Fruit fly (Drosophila melanogaster) whole organism, embryonic: ENCODE measurements around the gene CG34398.
A peak's percentile ranks its signal among the peaks of the same experiment; 100 is the strongest.

Experiments used
- Ada2b ChIP-seq: fragments of 200-800 bp; sonication (Bioruptor generic); IDR thresholded peaks from 2 replicates; pipeline ENCODE4 v1.3.6; 2022; ENCODE audit warnings: missing biosample characterization, missing genetic modification characterization
- Atf6 ChIP-seq: fragments of 200-800 bp; sonication (Bioruptor generic); IDR thresholded peaks from 2 replicates; pipeline ENCODE4 v1.3.6; 2022; ENCODE audit warnings: missing biosample characterization, missing genetic modification characterization
- BEAF-32 ChIP-seq: fragments of 200-800 bp; sonication (Bioruptor generic); optimal IDR thresholded peaks from 3 replicates; lab custom pipeline; 2017; ENCODE audit warnings: missing biosample characterization, missing genetic modification characterization, mild to moderate bottlenecking, moderate library complexity, missing genetic modification reagents
- CG1024 ChIP-seq: fragments of 200-800 bp; sonication (Bioruptor generic); IDR thresholded peaks from 2 replicates; pipeline ENCODE4 v1.3.6; 2022; ENCODE audit warnings: missing biosample characterization, missing genetic modification characterization
- CG10321 ChIP-seq: fragments of 200-800 bp; sonication (Bioruptor generic); IDR thresholded peaks from 2 replicates; pipeline ENCODE4 v1.3.6; 2022; ENCODE audit warnings: missing biosample characterization, missing genetic modification characterization
- CG10565 ChIP-seq: fragments of 200-800 bp; sonication (Bioruptor generic); optimal IDR thresholded peaks from 3 replicates; lab custom pipeline; 2016; ENCODE audit warnings: missing biosample characterization, mild to moderate bottlenecking, missing genetic modification characterization
- CG10654 ChIP-seq: fragments of 200-800 bp; sonication (Bioruptor generic); optimal IDR thresholded peaks from 2 replicates; lab custom pipeline; 2016; ENCODE audit warnings: missing biosample characterization, missing genetic modification characterization
- CG12071 ChIP-seq: fragments of 200-800 bp; sonication (Bioruptor generic); optimal IDR thresholded peaks from 3 replicates; lab custom pipeline; 2018; ENCODE audit warnings: missing biosample characterization, mild to moderate bottlenecking, missing genetic modification characterization
- CG14441 ChIP-seq: fragments of 200-800 bp; sonication (Bioruptor generic); IDR thresholded peaks from 2 replicates; pipeline ENCODE4 v1.3.6; 2022; ENCODE audit warnings: missing biosample characterization, missing genetic modification characterization
- CG15073 ChIP-seq: fragments of 200-800 bp; sonication (Bioruptor generic); optimal IDR thresholded peaks from 2 replicates; lab custom pipeline; 2016; ENCODE audit warnings: missing biosample characterization, missing genetic modification characterization
- CG16779 ChIP-seq: fragments of 200-800 bp; sonication (Bioruptor generic); IDR thresholded peaks from 2 replicates; pipeline ENCODE4 v1.3.6; 2022; ENCODE audit warnings: missing biosample characterization, missing genetic modification characterization
- CG17328 ChIP-seq: fragments of 200-800 bp; sonication (Bioruptor generic); IDR thresholded peaks from 2 replicates; pipeline ENCODE4 v1.3.6; 2022; ENCODE audit warnings: missing biosample characterization, missing genetic modification characterization
- CG17802 ChIP-seq: fragments of 200-800 bp; sonication (Bioruptor generic); optimal IDR thresholded peaks from 2 replicates; lab custom pipeline; 2018; ENCODE audit warnings: missing biosample characterization, mild to moderate bottlenecking, missing genetic modification characterization, moderate library complexity
- CG18011 ChIP-seq: fragments of 200-800 bp; sonication (Bioruptor generic); optimal IDR thresholded peaks from 2 replicates; lab custom pipeline; 2017; ENCODE audit warnings: missing biosample characterization, missing genetic modification characterization, mild to moderate bottlenecking, moderate library complexity, missing genotype
- CG1832 ChIP-seq: fragments of 200-800 bp; sonication (Bioruptor generic); optimal IDR thresholded peaks from 2 replicates; lab custom pipeline; 2017; ENCODE audit warnings: missing biosample characterization, mild to moderate bottlenecking, missing genetic modification characterization, inconsistent platforms
- CG18599 ChIP-seq: fragments of 200-800 bp; sonication (Bioruptor generic); optimal IDR thresholded peaks from 3 replicates; lab custom pipeline; 2017; ENCODE audit warnings: missing biosample characterization, missing genetic modification characterization, mild to moderate bottlenecking, moderate library complexity, missing genetic modification reagents
- CG2120 ChIP-seq: fragments of 200-800 bp; sonication (Bioruptor generic); optimal IDR thresholded peaks from 3 replicates; lab custom pipeline; 2016; ENCODE audit warnings: missing biosample characterization, missing genetic modification characterization
- CG33213 ChIP-seq: fragments of 200-800 bp; sonication (Bioruptor generic); optimal IDR thresholded peaks from 3 replicates; lab custom pipeline; 2016; ENCODE audit warnings: missing biosample characterization, missing genetic modification characterization
- CG3847 ChIP-seq: fragments of 200-800 bp; sonication (Bioruptor generic); IDR thresholded peaks from 2 replicates; pipeline ENCODE4 v1.3.6; 2022; ENCODE audit warnings: missing biosample characterization, missing genetic modification characterization
- CG4404 ChIP-seq: fragments of 200-800 bp; sonication (Bioruptor generic); IDR thresholded peaks from 2 replicates; pipeline ENCODE4 v1.3.6; 2022; ENCODE audit warnings: missing biosample characterization, missing genetic modification characterization
- CG6765 ChIP-seq: fragments of 200-800 bp; sonication (Bioruptor generic); optimal IDR thresholded peaks from 3 replicates; lab custom pipeline; 2017; ENCODE audit warnings: missing biosample characterization, mild to moderate bottlenecking, missing genetic modification characterization
- CG6813 ChIP-seq: fragments of 200-800 bp; sonication (Bioruptor generic); optimal IDR thresholded peaks from 2 replicates; lab custom pipeline; 2017; ENCODE audit warnings: missing biosample characterization, missing genetic modification characterization, mild to moderate bottlenecking, moderate library complexity, missing genetic modification reagents
- CG7786 ChIP-seq: fragments of 200-800 bp; sonication (Bioruptor generic); optimal IDR thresholded peaks from 2 replicates; lab custom pipeline; 2016; ENCODE audit warnings: missing biosample characterization, missing genetic modification characterization
- CG8388 ChIP-seq: fragments of 200-800 bp; sonication (Bioruptor generic); optimal IDR thresholded peaks from 2 replicates; lab custom pipeline; 2019; ENCODE audit warnings: missing biosample characterization, mild to moderate bottlenecking, missing genetic modification characterization, moderate library complexity
- CG9437 ChIP-seq: fragments of 200-800 bp; sonication (Bioruptor generic); optimal IDR thresholded peaks from 2 replicates; lab custom pipeline; 2018; ENCODE audit warnings: missing biosample characterization, mild to moderate bottlenecking, missing genetic modification characterization
- CG9817 ChIP-seq: fragments of 200-800 bp; sonication (Bioruptor generic); optimal IDR thresholded peaks from 2 replicates; lab custom pipeline; 2018; ENCODE audit warnings: missing biosample characterization, mild to moderate bottlenecking, missing genetic modification characterization, moderate library complexity
- D ChIP-seq, 2 experiments: fragments of 200-800 bp in 1 of 2; fragments of >200 bp in 1 of 2; sonication (Bioruptor generic) in 1 of 2; optimal IDR thresholded peaks; 2 replicates in 1 of 2; 3 replicates in 1 of 2; lab custom pipeline; 2017; ENCODE audit warnings: mild to moderate bottlenecking in 1 of 2, missing biosample characterization in 1 of 2, missing genetic modification characterization in 1 of 2, missing genetic modification reagents in 1 of 2
- H2.0 ChIP-seq: fragments of 200-800 bp; sonication (Bioruptor generic); IDR thresholded peaks from 2 replicates; pipeline ENCODE4 v1.3.6; 2022; ENCODE audit warnings: missing biosample characterization, missing genetic modification characterization
- Mad ChIP-seq: fragments of 200-800 bp; sonication (Bioruptor generic); optimal IDR thresholded peaks from 2 replicates; lab custom pipeline; 2016; ENCODE audit warnings: missing biosample characterization, missing genetic modification characterization
- Max ChIP-seq: fragments of 200-800 bp; sonication (Bioruptor generic); optimal IDR thresholded peaks from 2 replicates; lab custom pipeline; 2016; ENCODE audit warnings: missing biosample characterization, mild to moderate bottlenecking, missing genetic modification characterization
- Med ChIP-seq: fragments of 200-800 bp; sonication (Bioruptor generic); peaks from one replicate; lab custom pipeline; 2016; ENCODE audit warnings: missing biosample characterization, missing genetic modification characterization, mild to moderate bottlenecking, inconsistent platforms, moderate library complexity
- NFAT ChIP-seq: fragments of 200-800 bp; sonication (Bioruptor generic); IDR thresholded peaks from 2 replicates; pipeline ENCODE4 v1.3.6; 2022; ENCODE audit warnings: missing biosample characterization, missing genetic modification characterization
- Nf-YB ChIP-seq: fragments of 200-800 bp; sonication (Bioruptor generic); optimal IDR thresholded peaks from 3 replicates; lab custom pipeline; 2019; ENCODE audit warnings: missing biosample characterization, mild to moderate bottlenecking, missing genetic modification characterization, moderate library complexity
- Sox102F ChIP-seq: fragments of 200-800 bp; sonication (Bioruptor generic); optimal IDR thresholded peaks from 2 replicates; lab custom pipeline; 2018; ENCODE audit warnings: missing biosample characterization, mild to moderate bottlenecking, missing genetic modification characterization, moderate library complexity
- ab ChIP-seq: fragments of 200-800 bp; sonication (Bioruptor generic); optimal IDR thresholded peaks from 2 replicates; lab custom pipeline; 2016; ENCODE audit warnings: missing biosample characterization, missing genetic modification characterization
- chn ChIP-seq: fragments of 200-800 bp; sonication (Bioruptor generic); optimal IDR thresholded peaks from 2 replicates; lab custom pipeline; 2016; ENCODE audit warnings: missing biosample characterization, missing genetic modification characterization
- crol ChIP-seq: fragments of 200-800 bp; sonication (Bioruptor generic); IDR thresholded peaks from 2 replicates; pipeline ENCODE4 v1.3.6; 2022; ENCODE audit warnings: missing biosample characterization, missing genetic modification characterization
- cwo ChIP-seq: fragments of 200-800 bp; sonication (Bioruptor generic); optimal IDR thresholded peaks from 3 replicates; lab custom pipeline; 2017; ENCODE audit warnings: missing biosample characterization, missing genetic modification characterization, mild to moderate bottlenecking, moderate library complexity, missing genetic modification reagents
- dati ChIP-seq: fragments of 200-800 bp; sonication (Bioruptor generic); IDR thresholded peaks from 2 replicates; pipeline ENCODE4 v1.3.6; 2022; ENCODE audit warnings: missing biosample characterization, missing genetic modification characterization
- ems ChIP-seq: fragments of 200-800 bp; sonication (Bioruptor generic); optimal IDR thresholded peaks from 3 replicates; lab custom pipeline; 2016; ENCODE audit warnings: missing biosample characterization, missing genetic modification characterization
- eve ChIP-seq, 2 experiments: fragments of >200 bp; optimal IDR thresholded peaks; 2 replicates each; lab custom pipeline; 2017; ENCODE audit warnings: missing biosample characterization in 2 of 2, missing genetic modification characterization in 2 of 2
- fd3F ChIP-seq: fragments of 200-800 bp; sonication (Bioruptor generic); optimal IDR thresholded peaks from 2 replicates; lab custom pipeline; 2018; ENCODE audit warnings: missing biosample characterization, mild to moderate bottlenecking, missing genetic modification characterization, moderate library complexity
- kay ChIP-seq: fragments of 200-800 bp; sonication (Bioruptor generic); optimal IDR thresholded peaks from 2 replicates; lab custom pipeline; 2016; ENCODE audit warnings: missing biosample characterization, missing genetic modification characterization
- lbe ChIP-seq: fragments of 200-800 bp; sonication (Bioruptor generic); optimal IDR thresholded peaks from 2 replicates; lab custom pipeline; 2016; ENCODE audit warnings: missing biosample characterization, mild to moderate bottlenecking, missing genetic modification characterization
- nerfin-1 ChIP-seq: fragments of 200-800 bp; sonication (Bioruptor generic); optimal IDR thresholded peaks from 3 replicates; lab custom pipeline; 2019; ENCODE audit warnings: missing biosample characterization, mild to moderate bottlenecking, missing genetic modification characterization, moderate library complexity
- onecut ChIP-seq: fragments of 200-800 bp; sonication (Bioruptor generic); IDR thresholded peaks from 2 replicates; pipeline ENCODE4 v1.3.6; 2022; ENCODE audit warnings: missing biosample characterization, missing genetic modification characterization
- repo ChIP-seq: fragments of 200-800 bp; sonication (Bioruptor generic); optimal IDR thresholded peaks from 2 replicates; lab custom pipeline; 2016; ENCODE audit warnings: missing biosample characterization, missing genetic modification characterization
- run ChIP-seq: fragments of 200-800 bp; sonication (Bioruptor generic); optimal IDR thresholded peaks from 3 replicates; lab custom pipeline; 2018; ENCODE audit warnings: missing biosample characterization, mild to moderate bottlenecking, missing genetic modification characterization
- sd ChIP-seq: fragments of 200-800 bp; sonication (Bioruptor generic); optimal IDR thresholded peaks from 3 replicates; lab custom pipeline; 2018; ENCODE audit warnings: missing biosample characterization, mild to moderate bottlenecking, missing genetic modification characterization, moderate library complexity
- sr ChIP-seq: fragments of 200-800 bp; sonication (Bioruptor generic); IDR thresholded peaks from 3 replicates; pipeline ENCODE4 v1.3.6; 2022; ENCODE audit warnings: missing biosample characterization, missing genetic modification characterization
- wdn ChIP-seq: fragments of 200-800 bp; sonication (Bioruptor generic); IDR thresholded peaks from 2 replicates; pipeline ENCODE4 v1.3.6; 2022; ENCODE audit warnings: missing biosample characterization, missing genetic modification characterization
- wek ChIP-seq: fragments of 200-800 bp; sonication (Bioruptor generic); optimal IDR thresholded peaks from 3 replicates; lab custom pipeline; 2018; ENCODE audit warnings: missing biosample characterization, mild to moderate bottlenecking, missing genetic modification characterization, moderate library complexity

The CG34398 gene

DNA sequence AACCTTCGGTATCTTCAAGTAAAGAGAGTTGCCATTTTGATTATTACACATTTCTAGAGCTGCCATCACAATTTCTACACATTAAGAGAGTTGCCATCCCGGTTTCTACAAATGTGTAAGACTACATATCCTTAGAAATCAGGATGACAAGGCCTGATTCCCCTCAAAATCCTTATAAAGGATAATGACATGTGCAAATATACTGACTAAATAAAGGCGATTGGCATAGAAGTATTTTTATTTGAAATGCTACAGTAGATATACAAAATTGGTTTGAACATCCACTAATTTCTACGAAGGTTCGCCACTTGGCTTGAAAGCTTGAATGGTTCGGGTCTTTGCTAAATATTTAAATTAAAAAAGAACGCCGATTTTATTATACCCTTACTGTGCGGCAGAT lies 9.9 kb upstream of the CG34398 start (continued):
- TF ChIP-seq CG17328 (GFP tag; lab: Robert Waterston, UW) (no peak), dati (GFP tag; lab: Robert Waterston, UW) (no peak), lbe (no peak), CG7786 (GFP tag; lab: Kevin White, UChicago) (no peak), kay (no peak), CG33213 (GFP tag; lab: Kevin White, UChicago) (peak; percentile 24), wdn (GFP tag; lab: Robert Waterston, UW) (no peak), Max (GFP tag; lab: Kevin White, UChicago) (no peak), crol (GFP tag; lab: Robert Waterston, UW) (no peak), CG9817 (tag; lab: Kevin White, UChicago) (no peak), CG15073 (no peak), chn (no peak), sr (GFP tag; lab: Robert Waterston, UW) (no peak), CG2120 (no peak), D (optimal IDR thresholded peaks at IDR 0.05; lab: Kevin White, UChicago) (no peak), D (GFP tag; optimal IDR thresholded peaks at IDR 0.05; lab: Kevin White, UChicago) (no peak), CG10654 (GFP tag; lab: Kevin White, UChicago) (no peak), CG10321 (GFP tag; lab: Robert Waterston, UW) (no peak), cwo (GFP tag; lab: Kevin White, UChicago) (no peak), CG1024 (GFP tag; lab: Robert Waterston, UW) (no peak), CG1832 (GFP tag; lab: Kevin White, UChicago) (no peak), fd3F (GFP tag; lab: Kevin White, UChicago) (no peak), CG14441 (GFP tag; lab: Robert Waterston, UW) (no peak), run (no peak), CG6813 (no peak), sd (tag; lab: Kevin White, UChicago) (peak; percentile 40), nerfin-1 (tag; lab: Kevin White, UChicago) (no peak), Med (GFP tag; lab: Kevin White, UChicago) (peak; percentile 51), NFAT (GFP tag; lab: Robert Waterston, UW) (no peak), onecut (GFP tag; lab: Robert Waterston, UW) (no peak), Nf-YB (GFP tag; lab: Kevin White, UChicago) (no peak), Mad (GFP tag; lab: Kevin White, UChicago) (no peak), CG10565 (GFP tag; lab: Kevin White, UChicago) (no peak), wek (GFP tag; lab: Kevin White, UChicago) (no peak), CG4404 (GFP tag; lab: Robert Waterston, UW) (no peak), CG8388 (GFP tag; lab: Kevin White, UChicago) (no peak), CG18599 (no peak), BEAF-32 (GFP tag; lab: Kevin White, UChicago) (peak; percentile 21), CG3847 (GFP tag; lab: Robert Waterston, UW) (peak; percentile 60), CG6765 (no peak), Sox102F (no peak), ems (GFP tag; lab: Kevin White, UChicago) (no peak), eve (GFP tag; optimal IDR thresholded peaks at IDR 0.05; lab: Kevin White, UChicago) (no peak), CG9437 (no peak), H2.0 (GFP tag; lab: Robert Waterston, UW) (no peak), CG18011 (GFP tag; lab: Kevin White, UChicago) (no peak), ab (no peak), CG17802 (tag; lab: Kevin White, UChicago) (no peak), Ada2b (GFP tag; lab: Robert Waterston, UW) (no peak), repo (GFP tag; lab: Kevin White, UChicago) (no peak), CG16779 (no peak), CG12071 (GFP tag; lab: Kevin White, UChicago) (no peak), Atf6 (GFP tag; lab: Robert Waterston, UW) (no peak)
